Fruit fly (Drosophila melanogaster): Measurements from ENCODE around the gene CG34277.

DNA sequence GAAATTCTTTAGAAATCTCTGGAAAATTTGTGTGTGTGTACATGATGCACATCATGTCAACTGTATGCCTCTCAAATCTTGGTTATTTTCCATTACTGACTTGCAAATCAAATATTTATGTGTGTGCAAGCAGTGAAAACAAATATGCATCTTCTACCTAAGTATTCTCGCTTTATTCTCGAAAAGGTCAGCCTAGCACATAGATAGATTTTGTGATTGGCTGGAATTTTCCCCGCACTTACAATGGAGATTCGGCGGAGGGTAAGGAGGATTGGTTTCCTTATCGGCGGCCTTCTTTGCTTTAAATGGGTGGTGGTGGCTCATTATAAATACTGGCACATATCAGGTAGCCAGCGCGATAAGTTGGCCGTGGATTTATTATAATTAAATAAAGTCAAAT is 41.4 kb upstream of the CG34277 start:
- no peak for TF ChIP-seq Hnf4 (GFP tag; optimal IDR thresholded peaks at IDR 0.05)
- TF ChIP-seq Dfd (GFP tag; optimal IDR thresholded peaks at IDR 0.05): no peak
- no peak for TF ChIP-seq dsf (GFP tag; optimal IDR thresholded peaks at IDR 0.05; ENCODE audit: borderline replicate concordance)
- TF ChIP-seq lola (GFP tag; optimal IDR thresholded peaks at IDR 0.05): no peak

Measured in whole organism, wandering third instar larva.